Worm (Caenorhabditis elegans): ENCODE results near the gene acd-4.

The acd-4 gene

DNA sequence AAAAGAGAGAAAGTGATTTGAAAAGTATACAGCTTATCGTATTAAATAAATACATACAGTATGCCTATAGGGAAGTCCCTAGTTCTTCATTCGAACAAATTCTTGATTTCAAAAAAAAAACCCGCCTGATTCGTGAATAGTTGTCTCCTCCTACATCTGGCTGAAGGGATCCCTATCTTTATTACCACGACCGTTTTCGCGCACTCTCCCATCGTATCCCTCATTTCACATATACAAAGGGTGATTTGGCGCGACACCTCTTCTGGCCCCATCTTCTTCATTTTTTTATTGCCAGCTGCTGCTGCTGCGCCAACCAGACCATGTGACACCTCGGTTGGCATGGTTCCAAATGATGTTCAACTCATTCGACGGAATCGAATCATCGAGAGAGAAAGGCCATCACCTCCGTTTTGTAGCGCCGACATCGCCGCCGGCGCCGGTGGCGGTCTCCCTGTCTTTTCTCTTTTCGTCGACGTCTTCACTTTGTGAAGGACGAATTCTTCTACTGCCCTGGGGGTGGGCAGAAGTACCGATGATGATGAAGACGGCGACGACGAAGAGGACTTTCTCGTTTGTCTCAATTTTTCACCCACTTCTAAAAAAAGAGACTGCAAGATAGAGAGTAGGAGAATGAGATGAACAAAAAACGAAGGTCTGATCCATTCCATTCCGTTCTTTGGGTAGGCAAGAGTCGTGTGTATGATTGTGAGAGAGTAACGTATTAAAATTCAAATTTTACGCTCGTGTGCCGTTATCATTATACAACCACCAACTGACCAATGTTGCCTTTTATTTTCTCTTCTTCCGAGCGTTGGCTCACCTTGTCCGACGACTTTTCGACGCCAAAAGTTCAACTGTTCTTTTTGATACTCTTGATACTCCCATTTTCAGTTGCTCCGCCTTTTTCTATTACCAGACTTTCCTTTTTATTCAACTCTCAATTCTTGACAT, 24.3 kb downstream of the acd-4 start:
- TF ChIP-seq nhr-25 (tag; optimal IDR thresholded peaks at IDR 0.05) = peak; percentile 93
- peak; percentile 7 for TF ChIP-seq nfya-1 (tag; optimal IDR thresholded peaks at IDR 0.05; ENCODE audit: insufficient read depth)
- no peak for TF ChIP-seq mdl-1 (tag; optimal IDR thresholded peaks at IDR 0.05)
- TF ChIP-seq nhr-43 (tag; optimal IDR thresholded peaks at IDR 0.05; ENCODE audit: poor library complexity, severe bottlenecking) = peak; percentile 54
- peak; percentile 46 for TF ChIP-seq elt-1 (tag; optimal IDR thresholded peaks at IDR 0.05)
- TF ChIP-seq eor-1 (tag; optimal IDR thresholded peaks at IDR 0.05) = no peak
- peak; percentile 60 for TF ChIP-seq pqm-1 (tag; optimal IDR thresholded peaks at IDR 0.05)
- TF ChIP-seq nhr-23 (tag; optimal IDR thresholded peaks at IDR 0.05) = peak; percentile 57
- TF ChIP-seq egl-27 (tag; optimal IDR thresholded peaks at IDR 0.05) = no peak
- peak; percentile 37 for TF ChIP-seq unc-62 (GFP tag; optimal IDR thresholded peaks at IDR 0.05)
- peak; percentile 36 for TF ChIP-seq lsy-12 (tag; optimal IDR thresholded peaks at IDR 0.05)
- no peak for TF ChIP-seq lin-39 (tag; optimal IDR thresholded peaks at IDR 0.05)

DNA sequence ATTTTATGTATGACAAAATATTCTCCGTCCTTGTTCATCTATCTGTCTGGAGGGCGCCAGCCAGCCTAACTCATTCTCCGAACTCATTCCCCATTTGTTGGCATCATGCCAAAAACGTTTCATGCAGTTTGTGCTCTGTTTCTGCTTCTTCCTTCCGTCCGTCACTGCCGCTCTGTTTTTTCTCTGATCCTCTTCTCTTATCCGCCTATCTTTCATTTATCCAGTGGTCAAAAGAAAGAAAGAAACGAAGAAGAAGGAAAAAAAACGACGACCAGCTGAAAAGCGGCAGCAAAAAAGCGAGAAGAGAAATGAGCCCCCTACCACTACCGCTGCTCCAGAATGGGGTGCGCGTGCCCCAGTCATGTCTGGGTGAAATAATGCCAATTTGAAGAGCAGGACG, 25.0 kb downstream of the acd-4 start:
- TF ChIP-seq fkh-10 (GFP tag; optimal IDR thresholded peaks at IDR 0.05) = no peak
- no peak for TF ChIP-seq elt-1 (tag; optimal IDR thresholded peaks at IDR 0.05)
- TF ChIP-seq nhr-11 (tag; optimal IDR thresholded peaks at IDR 0.05) = no peak
- no peak for TF ChIP-seq ceh-28 (tag; optimal IDR thresholded peaks at IDR 0.05)
- TF ChIP-seq R02D3.7 (tag; optimal IDR thresholded peaks at IDR 0.05) = no peak
- TF ChIP-seq lin-15B (tag; optimal IDR thresholded peaks at IDR 0.05) = no peak
- TF ChIP-seq ceh-82 (tag; optimal IDR thresholded peaks at IDR 0.05) = no peak
- no peak for TF ChIP-seq fkh-2 (tag; optimal IDR thresholded peaks at IDR 0.05)
- peak; percentile 66 for TF ChIP-seq lin-39 (tag; optimal IDR thresholded peaks at IDR 0.05)
- TF ChIP-seq daf-12 (tag; optimal IDR thresholded peaks at IDR 0.05) = no peak
- no peak for TF ChIP-seq fos-1 (tag; optimal IDR thresholded peaks at IDR 0.05)
- TF ChIP-seq unc-39 (tag; optimal IDR thresholded peaks at IDR 0.05) = no peak
- no peak for TF ChIP-seq nhr-43 (tag; optimal IDR thresholded peaks at IDR 0.05; ENCODE audit: poor library complexity, severe bottlenecking)
- TF ChIP-seq snpc-4 (tag; optimal IDR thresholded peaks at IDR 0.05) = peak; percentile 15
- TF ChIP-seq aly-2 (tag; optimal IDR thresholded peaks at IDR 0.05) = no peak
- TF ChIP-seq hmg-11 (tag; optimal IDR thresholded peaks at IDR 0.05) = peak; percentile 9
- no peak for TF ChIP-seq ztf-4 (tag; optimal IDR thresholded peaks at IDR 0.05)
- no peak for TF ChIP-seq ZK546.5 (tag; optimal IDR thresholded peaks at IDR 0.05)
- TF ChIP-seq sea-2 (GFP tag; optimal IDR thresholded peaks at IDR 0.05) = no peak
- no peak for TF ChIP-seq ama-1 (optimal IDR thresholded peaks at IDR 0.05)
- no peak for TF ChIP-seq elt-3 (tag; optimal IDR thresholded peaks at IDR 0.05)
- no peak for TF ChIP-seq nhr-23 (tag; optimal IDR thresholded peaks at IDR 0.05)
- no peak for TF ChIP-seq zag-1 (tag; optimal IDR thresholded peaks at IDR 0.05)
- no peak for TF ChIP-seq ceh-16 (tag; optimal IDR thresholded peaks at IDR 0.05)
- TF ChIP-seq nhr-25 (tag; optimal IDR thresholded peaks at IDR 0.05) = no peak
- no peak for TF ChIP-seq ztf-11 (tag; optimal IDR thresholded peaks at IDR 0.05)
- TF ChIP-seq nhr-76 (tag; optimal IDR thresholded peaks at IDR 0.05) = no peak
- peak; percentile 66 for TF ChIP-seq tbx-2 (tag; optimal IDR thresholded peaks at IDR 0.05)
- no peak for TF ChIP-seq pha-4 (tag; optimal IDR thresholded peaks at IDR 0.05)
- TF ChIP-seq egl-27 (tag; optimal IDR thresholded peaks at IDR 0.05) = no peak
- TF ChIP-seq nfya-1 (tag; optimal IDR thresholded peaks at IDR 0.05; ENCODE audit: insufficient read depth) = peak; percentile 56
- no peak for TF ChIP-seq nhr-77 (tag; optimal IDR thresholded peaks at IDR 0.05)
- no peak for TF ChIP-seq egl-5 (tag; optimal IDR thresholded peaks at IDR 0.05)
- TF ChIP-seq mml-1 (tag; optimal IDR thresholded peaks at IDR 0.05) = no peak
- no peak for TF ChIP-seq nhr-237 (tag; optimal IDR thresholded peaks at IDR 0.05)
- no peak for TF ChIP-seq nhr-12 (tag; optimal IDR thresholded peaks at IDR 0.05)
- no peak for TF ChIP-seq pqm-1 (tag; optimal IDR thresholded peaks at IDR 0.05)
- no peak for TF ChIP-seq skn-1 (tag; optimal IDR thresholded peaks at IDR 0.05)

Data from whole organism, L3 larva.